Worm (Caenorhabditis elegans) whole organism, L2 larva: Measurements from ENCODE around the gene nhr-3.

Source experiments
- ama-1 ChIP-seq: fragments of 150-350 bp; optimal IDR thresholded peaks from 2 replicates; lab custom pipeline; 2018; ENCODE audit warnings: inconsistent platforms
- lin-13 ChIP-seq: fragments of 150-350 bp; optimal IDR thresholded peaks from 2 replicates; lab custom pipeline; 2014; ENCODE audit warnings: missing biosample characterization, missing genetic modification reagents, missing genetic modification characterization
- mbf-1 ChIP-seq: sonication (generic microtip); optimal IDR thresholded peaks from 2 replicates; lab custom pipeline; 2017; ENCODE audit warnings: missing biosample characterization, missing genetic modification characterization
- zag-1 ChIP-seq: fragments of 150-350 bp; optimal IDR thresholded peaks from 2 replicates; lab custom pipeline; 2014; ENCODE audit warnings: missing biosample characterization, missing genetic modification characterization
- ztf-11 ChIP-seq: sonication (generic microtip); optimal IDR thresholded peaks from 2 replicates; lab custom pipeline; 2017; ENCODE audit warnings: missing biosample characterization, missing genetic modification characterization

ce11 chrX:14572419-14572818 is 14.1 kb downstream of the nhr-3 start, which contains the start of gene lron-1:
- TF ChIP-seq zag-1 (tag; lab: Kevin White, UChicago) (no peak), ztf-11 (tag; lab: Kevin White, UChicago) (no peak), ama-1 (lab: Kevin White, UChicago) (no peak), lin-13 (GFP tag; lab: Kevin White, UChicago) (no peak), mbf-1 (no peak)
